Worm (Caenorhabditis elegans): ENCODE data around the gene T14B4.8.

Gene T14B4.8

DNA sequence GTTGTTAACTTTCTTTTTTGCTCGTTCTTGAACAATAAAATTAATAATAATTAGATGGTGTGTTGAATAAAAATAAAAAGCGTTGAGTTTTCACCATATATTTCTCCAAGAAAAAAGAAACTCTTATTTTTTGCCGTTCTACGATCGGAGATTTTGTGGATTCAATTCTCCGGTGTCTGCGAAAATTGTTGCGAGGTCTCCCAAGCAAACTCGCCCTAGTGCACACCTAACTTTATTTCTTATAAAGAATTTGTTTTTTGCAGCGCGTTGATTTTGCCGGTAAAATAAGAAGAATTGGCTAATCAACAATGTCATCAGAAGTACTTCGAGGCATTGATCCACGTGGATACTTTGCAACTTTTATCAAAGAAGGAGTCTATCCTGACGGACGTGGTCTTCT is 12.2 kb upstream of the T14B4.8 start, which contains the start of gene exos-8:
exos-8 (plus strand) TSS at position 264 of the 400 bp plus-strand sequence.
- no peak for TF ChIP-seq unc-62 (GFP tag; optimal IDR thresholded peaks at IDR 0.05)

ce11 chrII:6736604-6737003 is 7.4 kb upstream of the T14B4.8 start, which contains the start of gene T14B4.1:
Gene T14B4.1, plus strand, starts transcription at chrII:6736904.
- TF ChIP-seq unc-62 (GFP tag; optimal IDR thresholded peaks at IDR 0.05) = no peak

- no peak for TF ChIP-seq unc-62 (GFP tag; optimal IDR thresholded peaks at IDR 0.05)
Measured at ce11 chrII:6736066-6736465, 6.9 kb upstream of the T14B4.8 start, which contains the start of gene mrps-18.C. Gene mrps-18.C, plus strand, starts transcription at chrII:6736203.

DNA sequence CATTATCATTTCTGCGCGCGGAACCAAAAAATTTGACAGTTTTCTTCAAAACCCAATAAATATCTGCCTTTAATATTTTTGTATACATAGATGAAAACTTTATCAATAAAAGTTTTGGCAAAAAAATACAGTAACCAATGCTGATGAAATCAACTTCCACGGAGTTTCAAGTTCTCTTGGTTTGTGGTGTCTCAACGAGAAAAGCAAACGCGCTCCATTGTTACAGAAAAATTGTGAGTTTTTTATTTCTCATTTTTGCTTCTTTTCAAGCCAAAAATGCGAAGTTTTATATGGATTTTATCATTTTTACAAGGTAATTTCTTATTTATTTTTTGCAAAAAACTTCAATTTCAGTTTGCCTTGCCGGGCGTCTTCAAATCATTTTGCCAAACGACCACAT is 5.5 kb upstream of the T14B4.8 start, which contains the start of gene T14B4.3:
T14B4.3 (plus strand) TSS at position 264 of the 400 bp plus-strand sequence.
- no peak for TF ChIP-seq unc-62 (GFP tag; optimal IDR thresholded peaks at IDR 0.05)

DNA sequence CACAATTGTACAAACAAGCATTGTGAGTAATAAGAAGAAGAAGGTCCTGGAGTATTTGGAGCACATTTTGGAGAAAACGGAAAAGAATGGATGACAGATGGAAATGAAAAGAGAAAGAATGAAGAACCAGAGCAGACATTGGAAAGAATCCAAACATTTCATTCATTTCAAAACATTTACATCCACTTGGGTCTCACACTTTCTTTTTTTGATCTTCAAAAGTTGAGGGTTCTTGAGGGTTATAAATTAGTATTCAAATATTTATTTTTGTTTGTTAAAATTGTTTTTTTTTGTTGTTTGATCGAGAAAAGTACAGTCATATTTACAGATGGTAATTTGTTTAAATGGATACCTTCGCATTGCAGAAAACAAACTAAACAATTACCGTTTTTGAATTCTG is 4.5 kb upstream of the T14B4.8 start, which contains the start of gene T14B4.9:
T14B4.9 (minus strand) TSS at position 101 of the 400 bp plus-strand sequence.
- no peak for TF ChIP-seq unc-62 (GFP tag; optimal IDR thresholded peaks at IDR 0.05)

DNA sequence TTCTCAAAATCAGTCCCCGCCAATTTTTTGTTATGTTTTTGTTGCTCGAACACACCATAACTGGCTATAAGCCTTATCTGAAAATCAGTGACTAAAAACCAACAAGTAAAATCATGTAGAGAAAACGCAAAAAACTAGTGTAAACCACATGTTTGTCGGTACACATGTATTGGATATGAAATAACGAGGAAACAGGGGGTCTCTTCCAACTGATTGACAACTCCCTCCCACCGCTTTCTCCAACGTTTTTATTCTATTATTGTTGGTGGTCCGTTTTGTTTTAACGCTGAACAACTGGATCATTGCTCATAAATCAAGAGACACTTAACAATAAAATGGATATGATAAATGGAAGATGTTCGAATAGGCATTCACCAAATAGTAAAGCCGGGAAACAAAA is 2.4 kb downstream of the T14B4.8 start:
- TF ChIP-seq unc-62 (GFP tag; optimal IDR thresholded peaks at IDR 0.05) = no peak

ce11 chrII:6721581-6721980 is 7.6 kb downstream of the T14B4.8 start:
- no peak for TF ChIP-seq unc-62 (GFP tag; optimal IDR thresholded peaks at IDR 0.05)

- TF ChIP-seq unc-62 (GFP tag; optimal IDR thresholded peaks at IDR 0.05) = no peak
Measured at ce11 chrII:6718221-6718620, 11.0 kb downstream of the T14B4.8 start, which contains the start of gene tsp-10. Gene tsp-10, plus strand, starts transcription at chrII:6718586.

DNA sequence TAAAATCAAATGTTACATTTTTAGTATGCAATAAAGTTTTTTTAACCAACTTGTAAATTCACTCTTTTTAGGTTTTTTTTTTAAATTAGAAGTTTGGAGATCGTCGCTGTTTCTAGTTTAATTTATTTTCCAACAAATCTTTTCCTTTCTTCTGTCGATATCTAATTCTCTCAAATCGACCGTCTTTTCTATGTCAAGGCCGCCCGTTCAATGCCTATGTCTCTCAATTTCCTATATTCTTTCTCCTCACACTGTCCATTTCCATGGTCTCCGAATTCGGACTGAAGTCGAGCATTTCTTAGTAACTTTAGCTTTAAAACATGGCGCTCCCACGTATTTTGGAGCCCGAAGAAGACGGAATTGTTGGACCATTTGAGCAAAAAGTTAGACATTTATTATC is 12.6 kb downstream of the T14B4.8 start, which contains the start of the genes T14B4.5 and T14B4.20:
T14B4.5 (plus strand) TSS at position 226 of the 400 bp plus-strand sequence.
T14B4.20 (plus strand) TSS at position 264 of the 400 bp plus-strand sequence.
- TF ChIP-seq unc-62 (GFP tag; optimal IDR thresholded peaks at IDR 0.05) = no peak

DNA sequence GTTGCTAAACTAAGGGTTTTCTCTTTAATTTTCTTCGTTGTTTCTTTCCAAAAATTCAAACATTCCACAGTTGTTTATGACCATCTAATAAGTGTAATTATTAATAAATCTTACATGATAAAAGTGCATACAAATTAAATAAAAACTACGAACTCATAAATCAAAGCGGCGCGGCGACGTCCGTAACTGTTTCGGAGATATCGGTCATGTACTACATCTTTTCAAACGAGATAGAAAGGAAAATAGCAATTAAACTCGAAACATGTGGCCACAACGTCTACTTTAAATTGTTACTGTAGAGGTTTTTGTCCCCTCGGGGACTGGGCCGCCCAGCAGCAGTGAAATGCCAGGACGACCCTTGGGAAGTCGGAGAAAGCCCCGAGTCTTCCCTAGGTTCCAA is 13.3 kb downstream of the T14B4.8 start:
- TF ChIP-seq unc-62 (GFP tag; optimal IDR thresholded peaks at IDR 0.05) = no peak

DNA sequence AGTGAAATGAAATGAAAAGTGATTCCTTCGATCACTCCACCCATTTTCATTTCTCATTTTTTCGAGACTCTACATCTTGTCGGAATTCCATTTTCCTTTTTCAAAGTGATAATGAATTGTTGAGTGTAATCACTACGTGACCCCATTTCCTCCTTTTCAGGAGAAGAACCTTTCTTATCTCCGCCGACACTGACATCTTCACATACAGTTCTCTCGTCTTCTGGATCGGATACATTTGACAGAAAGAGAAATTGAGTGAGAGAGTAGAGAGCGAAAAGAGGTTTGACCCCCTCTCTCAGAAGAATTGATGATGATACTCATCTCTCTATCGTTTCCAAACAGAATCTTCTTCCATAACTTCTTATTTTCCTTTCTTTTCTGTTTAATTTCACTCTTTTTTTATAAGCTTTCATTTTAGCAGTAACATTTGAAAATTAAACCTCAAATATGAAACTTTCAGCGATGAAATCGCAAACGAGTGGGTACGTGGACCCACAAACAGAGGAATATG is 15.3 kb downstream of the T14B4.8 start, which contains the start of gene dpy-2:
dpy-2 (plus strand) TSS at position 461 of the 511 bp plus-strand sequence.
- TF ChIP-seq unc-62 (GFP tag; optimal IDR thresholded peaks at IDR 0.05) = no peak

ce11 chrII:6713003-6713402 is 16.2 kb downstream of the T14B4.8 start:
- no peak for TF ChIP-seq unc-62 (GFP tag; optimal IDR thresholded peaks at IDR 0.05)

ce11 chrII:6712177-6712981 is 16.8 kb downstream of the T14B4.8 start, which contains the start of the genes dpy-10 and T14B4.19:
Gene dpy-10, minus strand, starts transcription at chrII:6712227.
Gene T14B4.19, minus strand, starts transcription at chrII:6712931.
- no peak for TF ChIP-seq unc-62 (GFP tag; optimal IDR thresholded peaks at IDR 0.05)

- TF ChIP-seq unc-62 (GFP tag; optimal IDR thresholded peaks at IDR 0.05) = no peak
Measured at ce11 chrII:6710596-6710995, 18.6 kb downstream of the T14B4.8 start.

DNA sequence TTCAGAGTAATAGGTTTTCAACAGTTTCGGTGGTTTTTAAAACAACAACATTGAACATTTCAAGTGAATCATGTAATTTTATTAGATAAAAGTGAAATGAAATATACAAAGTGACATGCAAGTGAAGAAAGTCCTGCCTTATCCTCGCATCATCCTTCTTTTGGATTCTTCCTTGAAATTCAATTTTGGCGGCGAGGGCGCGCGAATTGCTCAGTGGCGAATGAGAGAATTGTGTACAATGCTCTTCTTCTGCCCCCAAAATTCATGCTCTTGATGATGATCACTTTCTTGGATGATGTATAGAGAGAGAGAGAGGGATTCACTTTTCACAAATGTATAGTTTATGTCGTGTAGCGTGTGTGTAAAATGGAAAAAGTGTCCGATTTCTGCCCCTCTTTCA is 19.5 kb downstream of the T14B4.8 start:
- no peak for TF ChIP-seq unc-62 (GFP tag; optimal IDR thresholded peaks at IDR 0.05)

DNA sequence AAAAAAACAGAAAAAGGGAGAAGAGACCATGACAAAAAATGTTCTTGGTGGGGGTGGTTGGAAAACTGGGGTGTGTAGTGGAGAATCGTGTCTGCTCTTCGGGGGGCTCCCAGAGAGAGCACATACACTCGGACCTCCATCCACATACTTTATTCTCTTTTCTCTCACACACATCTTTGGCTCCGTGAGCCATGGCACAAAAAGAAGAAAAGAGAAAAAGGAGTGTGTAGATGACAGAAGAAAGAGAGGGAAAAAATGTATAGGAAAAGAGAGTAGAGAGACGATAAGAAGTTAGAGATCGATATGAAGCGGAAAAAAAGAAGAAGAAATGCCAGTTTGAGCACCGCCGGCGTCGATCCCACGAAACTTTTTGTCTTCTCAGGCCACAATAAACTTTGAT is 20.2 kb downstream of the T14B4.8 start:
- no peak for TF ChIP-seq unc-62 (GFP tag; optimal IDR thresholded peaks at IDR 0.05)
